Worm (Caenorhabditis elegans) whole organism, early embryonic: ENCODE measurements around the gene ttm-2.

ENCODE experiments used
- B0310.2 ChIP-seq: sonication (generic microtip); optimal IDR thresholded peaks from 2 replicates; lab custom pipeline; 2016; ENCODE audit warnings: mild to moderate bottlenecking, missing genetic modification characterization, missing compliant biosample characterization
- F13C5.2 ChIP-seq: sonication (generic microtip); optimal IDR thresholded peaks from 2 replicates; lab custom pipeline; 2017; ENCODE audit warnings: mild to moderate bottlenecking, missing genetic modification characterization, inconsistent platforms, missing compliant biosample characterization
- aly-1 ChIP-seq: sonication (generic microtip); optimal IDR thresholded peaks from 2 replicates; lab custom pipeline; 2016; ENCODE audit warnings: missing genetic modification characterization, missing compliant biosample characterization
- ama-1 ChIP-seq: fragments of 150-350 bp; optimal IDR thresholded peaks from 2 replicates; lab custom pipeline; 2014
- ceh-13 ChIP-seq: fragments of 200-800 bp; sonication (Bioruptor generic); optimal IDR thresholded peaks from 2 replicates; lab custom pipeline; 2018; ENCODE audit warnings: mild to moderate bottlenecking, missing genetic modification characterization, missing compliant biosample characterization
- ceh-36 ChIP-seq: sonication (generic microtip); optimal IDR thresholded peaks from 2 replicates; lab custom pipeline; 2016; ENCODE audit warnings: missing genetic modification characterization, inconsistent platforms, missing compliant biosample characterization
- ets-7 ChIP-seq: sonication (generic microtip); optimal IDR thresholded peaks from 2 replicates; lab custom pipeline; 2016; ENCODE audit warnings: missing genotype, missing genetic modification characterization, missing compliant biosample characterization
- flt-1 ChIP-seq: fragments of 200-800 bp; sonication (Bioruptor generic); IDR thresholded peaks from 2 replicates; pipeline ENCODE4 v1.3.6; 2022; ENCODE audit warnings: missing genetic modification characterization, missing compliant biosample characterization
- hmbx-1 ChIP-seq: sonication (generic microtip); optimal IDR thresholded peaks from 2 replicates; lab custom pipeline; 2016; ENCODE audit warnings: mild to moderate bottlenecking, missing genetic modification characterization, missing compliant biosample characterization
- hmg-4 ChIP-seq: fragments of 200-800 bp; sonication (Bioruptor generic); optimal IDR thresholded peaks from 2 replicates; lab custom pipeline; 2018; ENCODE audit warnings: mild to moderate bottlenecking, missing genetic modification characterization, missing compliant biosample characterization
- hnd-1 ChIP-seq: sonication (generic microtip); optimal IDR thresholded peaks from 2 replicates; lab custom pipeline; 2016; ENCODE audit warnings: missing genetic modification characterization, missing compliant biosample characterization
- pes-1 ChIP-seq: fragments of 200-800 bp; sonication (Bioruptor generic); IDR thresholded peaks from 2 replicates; pipeline ENCODE4 v1.3.6; 2022; ENCODE audit warnings: missing genetic modification reagents, missing genetic modification characterization, missing compliant biosample characterization
- scrt-1 ChIP-seq: fragments of 200-800 bp; sonication (Bioruptor generic); IDR thresholded peaks from 2 replicates; pipeline ENCODE4 v1.3.6; 2022; ENCODE audit warnings: missing genetic modification characterization, missing compliant biosample characterization
- sea-1 ChIP-seq: fragments of 200-800 bp; sonication (Bioruptor generic); conservative IDR thresholded peaks from 2 replicates; pipeline ENCODE4 v1.3.6; 2022; ENCODE audit warnings: missing genetic modification characterization, missing compliant biosample characterization
- tbx-11 ChIP-seq: fragments of 200-800 bp; sonication (Bioruptor generic); IDR thresholded peaks from 2 replicates; pipeline ENCODE4 v1.3.6; 2022; ENCODE audit warnings: missing genetic modification characterization, missing compliant biosample characterization
- tbx-37 ChIP-seq: fragments of 200-800 bp; sonication (Bioruptor generic); conservative IDR thresholded peaks from 2 replicates; pipeline ENCODE4 v1.3.6; 2022; ENCODE audit warnings: missing genetic modification reagents, missing genetic modification characterization, missing compliant biosample characterization
- tra-4 ChIP-seq: sonication (generic microtip); optimal IDR thresholded peaks from 2 replicates; lab custom pipeline; 2017; ENCODE audit warnings: missing genetic modification characterization, missing compliant biosample characterization

The ttm-2 gene

ce11 chrII:4734477-4734876, 31.7 kb downstream of the ttm-2 start:
- TF ChIP-seq scrt-1 (no peak), ama-1 (lab: Kevin White, UChicago) (no peak), ceh-13 (GFP tag; lab: Kevin White, UChicago) (no peak), ets-7 (tag; lab: Kevin White, UChicago) (no peak), tbx-11 (GFP tag; lab: Robert Waterston, UW) (no peak), ceh-36 (tag; lab: Kevin White, UChicago) (no peak), hmg-4 (GFP tag; lab: Kevin White, UChicago) (no peak), tbx-37 (GFP tag; lab: Robert Waterston, UW) (no peak), pes-1 (no peak), hmbx-1 (tag; lab: Kevin White, UChicago) (no peak), hnd-1 (tag; lab: Kevin White, UChicago) (no peak), tra-4 (tag; lab: Kevin White, UChicago) (no peak)

DNA sequence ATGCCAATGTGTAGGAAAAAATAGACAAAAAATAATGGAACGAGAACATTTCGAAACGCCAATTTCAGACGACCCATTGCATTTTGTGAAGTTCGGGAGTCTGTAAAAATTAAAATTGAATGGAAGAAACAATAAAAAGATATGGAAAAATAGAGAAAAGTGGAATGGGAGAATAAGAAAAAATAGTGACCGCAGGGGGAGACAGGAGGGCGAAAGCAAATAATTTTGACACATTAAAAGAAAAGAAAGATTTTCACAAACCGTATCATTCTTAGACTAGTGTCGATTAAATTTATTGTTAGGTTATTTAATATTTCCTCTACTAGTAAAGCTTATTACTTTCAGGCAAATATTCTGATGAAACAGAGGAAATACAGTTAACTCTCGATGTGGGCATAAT, 32.3 kb downstream of the ttm-2 start, which contains the start of gene F41C3.11:
Gene F41C3.11 (minus strand): TSS at position 101 of the 400 bp plus-strand sequence.
- no peak for TF ChIP-seq B0310.2 (tag; lab: Kevin White, UChicago)
- no peak for TF ChIP-seq hmbx-1 (tag; lab: Kevin White, UChicago)
- no peak for TF ChIP-seq ets-7 (tag; lab: Kevin White, UChicago)
- no peak for TF ChIP-seq ceh-13 (GFP tag; lab: Kevin White, UChicago)
- no peak for TF ChIP-seq hmg-4 (GFP tag; lab: Kevin White, UChicago)
- TF ChIP-seq pes-1 = no peak
- TF ChIP-seq F13C5.2 = no peak
- TF ChIP-seq tbx-37 (GFP tag; lab: Robert Waterston, UW) = no peak
- TF ChIP-seq ama-1 (lab: Kevin White, UChicago) = no peak
- TF ChIP-seq hnd-1 (tag; lab: Kevin White, UChicago) = no peak
- TF ChIP-seq tbx-11 (GFP tag; lab: Robert Waterston, UW) = no peak
- no peak for TF ChIP-seq aly-1 (tag; lab: Kevin White, UChicago)
- no peak for TF ChIP-seq flt-1 (GFP tag; lab: Robert Waterston, UW)
- TF ChIP-seq tra-4 (tag; lab: Kevin White, UChicago) = no peak
- TF ChIP-seq sea-1 = no peak
- TF ChIP-seq scrt-1 = no peak

DNA sequence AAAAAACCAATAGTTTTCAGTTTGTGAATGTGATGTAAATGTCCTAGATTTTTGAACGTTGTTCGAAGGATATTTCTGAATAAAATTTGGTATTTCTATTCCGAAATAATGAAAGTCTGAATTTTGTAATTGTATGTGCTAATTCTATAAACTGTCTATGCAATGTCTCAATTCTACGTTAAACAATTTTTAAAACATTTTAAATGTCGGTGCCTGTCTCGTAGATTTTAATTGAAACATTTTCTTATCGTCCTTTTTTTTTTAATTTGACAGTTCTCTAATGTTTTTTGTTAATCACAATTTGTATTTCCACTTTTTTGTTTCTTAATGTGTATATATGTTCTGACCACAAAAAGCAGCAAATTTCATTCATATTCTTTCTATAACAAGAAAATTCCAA, 36.5 kb downstream of the ttm-2 start, which contains the start of gene F41C3.7:
Gene F41C3.7 (plus strand): TSS at position 301 of the 400 bp plus-strand sequence.
- no peak for TF ChIP-seq ceh-36 (tag; lab: Kevin White, UChicago)
- no peak for TF ChIP-seq flt-1 (GFP tag; lab: Robert Waterston, UW)
- no peak for TF ChIP-seq scrt-1
- no peak for TF ChIP-seq tbx-37 (GFP tag; lab: Robert Waterston, UW)
- no peak for TF ChIP-seq ama-1 (lab: Kevin White, UChicago)
- TF ChIP-seq hmg-4 (GFP tag; lab: Kevin White, UChicago) = no peak
- TF ChIP-seq B0310.2 (tag; lab: Kevin White, UChicago) = no peak
- TF ChIP-seq F13C5.2 = no peak
- no peak for TF ChIP-seq hnd-1 (tag; lab: Kevin White, UChicago)
- TF ChIP-seq hmbx-1 (tag; lab: Kevin White, UChicago) = no peak
- no peak for TF ChIP-seq aly-1 (tag; lab: Kevin White, UChicago)
- no peak for TF ChIP-seq ets-7 (tag; lab: Kevin White, UChicago)
- no peak for TF ChIP-seq pes-1
- TF ChIP-seq sea-1 = no peak
- no peak for TF ChIP-seq tra-4 (tag; lab: Kevin White, UChicago)
- TF ChIP-seq tbx-11 (GFP tag; lab: Robert Waterston, UW) = no peak
- TF ChIP-seq ceh-13 (GFP tag; lab: Kevin White, UChicago) = no peak

DNA sequence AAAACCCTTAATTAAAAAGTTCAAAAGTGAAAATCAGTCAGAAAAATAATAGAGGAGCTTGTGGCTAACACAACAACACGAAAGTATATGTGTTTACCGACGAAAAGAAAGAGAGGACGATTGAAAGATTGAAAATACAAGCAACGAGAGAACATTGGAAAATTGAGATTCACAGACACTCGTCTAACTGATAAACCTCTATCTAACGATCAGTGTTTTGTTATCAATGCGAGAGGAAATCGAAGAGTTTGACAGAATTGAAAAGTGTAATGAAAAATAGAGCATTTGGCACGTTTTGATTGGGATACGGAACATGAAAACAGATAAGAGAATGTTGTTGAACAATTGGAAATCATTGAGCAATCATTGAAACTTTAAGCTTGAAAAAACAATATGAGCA, 37.5 kb downstream of the ttm-2 start:
- TF ChIP-seq aly-1 (tag; lab: Kevin White, UChicago) = no peak
- no peak for TF ChIP-seq hmg-4 (GFP tag; lab: Kevin White, UChicago)
- no peak for TF ChIP-seq tbx-11 (GFP tag; lab: Robert Waterston, UW)
- no peak for TF ChIP-seq F13C5.2
- no peak for TF ChIP-seq hmbx-1 (tag; lab: Kevin White, UChicago)
- TF ChIP-seq pes-1 = no peak
- TF ChIP-seq tbx-37 (GFP tag; lab: Robert Waterston, UW) = no peak
- no peak for TF ChIP-seq ceh-36 (tag; lab: Kevin White, UChicago)
- TF ChIP-seq B0310.2 (tag; lab: Kevin White, UChicago) = no peak

DNA sequence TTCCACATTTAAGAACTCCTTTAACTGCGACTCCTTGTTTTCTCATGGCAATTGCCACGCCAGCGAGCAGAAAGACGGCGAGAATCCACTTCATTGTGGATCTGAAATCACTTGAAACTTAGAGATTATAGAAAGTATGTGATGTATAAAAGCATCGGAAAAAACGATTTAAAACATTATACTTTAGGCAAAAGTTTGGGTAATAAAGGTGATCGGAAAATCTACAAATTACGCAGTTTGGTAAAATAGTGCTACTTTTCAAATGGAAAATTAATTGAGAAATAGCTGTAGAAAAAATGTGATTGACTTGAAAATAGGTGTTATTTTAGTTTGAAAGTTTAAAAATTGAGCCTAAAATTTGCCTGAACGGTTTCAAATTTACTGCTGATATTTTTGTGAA, 38.4 kb downstream of the ttm-2 start, which contains the start of gene ttr-41:
Gene ttr-41 (minus strand): TSS at position 101 of the 400 bp plus-strand sequence.
- TF ChIP-seq sea-1 (no peak), ceh-36 (tag; lab: Kevin White, UChicago) (no peak), pes-1 (no peak), hmbx-1 (tag; lab: Kevin White, UChicago) (no peak), B0310.2 (tag; lab: Kevin White, UChicago) (no peak), F13C5.2 (no peak), hmg-4 (GFP tag; lab: Kevin White, UChicago) (no peak), flt-1 (GFP tag; lab: Robert Waterston, UW) (no peak), ets-7 (tag; lab: Kevin White, UChicago) (no peak), scrt-1 (no peak), tbx-11 (GFP tag; lab: Robert Waterston, UW) (no peak), hnd-1 (tag; lab: Kevin White, UChicago) (no peak), tbx-37 (GFP tag; lab: Robert Waterston, UW) (no peak), ceh-13 (GFP tag; lab: Kevin White, UChicago) (no peak), ama-1 (lab: Kevin White, UChicago) (no peak), aly-1 (tag; lab: Kevin White, UChicago) (no peak)

- TF ChIP-seq B0310.2 (tag; lab: Kevin White, UChicago) (no peak), flt-1 (GFP tag; lab: Robert Waterston, UW) (no peak)
Measured at ce11 chrII:4726750-4727384, 39.3 kb downstream of the ttm-2 start.

- TF ChIP-seq tra-4 (tag; lab: Kevin White, UChicago) (no peak), ama-1 (lab: Kevin White, UChicago) (no peak), hmbx-1 (tag; lab: Kevin White, UChicago) (no peak), sea-1 (no peak), F13C5.2 (no peak), hnd-1 (tag; lab: Kevin White, UChicago) (no peak), ceh-36 (tag; lab: Kevin White, UChicago) (no peak), hmg-4 (GFP tag; lab: Kevin White, UChicago) (no peak), flt-1 (GFP tag; lab: Robert Waterston, UW) (no peak), B0310.2 (tag; lab: Kevin White, UChicago) (no peak), aly-1 (tag; lab: Kevin White, UChicago) (no peak), tbx-11 (GFP tag; lab: Robert Waterston, UW) (no peak)
Measured at ce11 chrII:4726120-4726519, 40.1 kb downstream of the ttm-2 start, which contains the start of gene F10G7.10. TSS of gene F10G7.10 (minus strand) at chrII:4726264.
